Worm (Caenorhabditis elegans): Measurements from ENCODE around the gene T19D12.4.

ce11 chrII:6582758-6583157, 48.1 kb upstream of the T19D12.4 start, which contains the start of gene C56C10.4:
- TF ChIP-seq snpc-4 (tag; optimal IDR thresholded peaks at IDR 0.05) (no peak), unc-62 (GFP tag; optimal IDR thresholded peaks at IDR 0.05) (no peak), ceh-43 (GFP tag; optimal IDR thresholded peaks at IDR 0.05) (no peak), pha-4 (tag; optimal IDR thresholded peaks at IDR 0.05) (no peak)
